Worm (Caenorhabditis elegans) whole organism, L3 larva: Measurements from ENCODE around the gene F49F1.5.

ENCODE experiments used
- R02D3.7 ChIP-seq: fragments of 150-350 bp; optimal IDR thresholded peaks from 2 replicates; lab custom pipeline; 2014; ENCODE audit warnings: missing biosample characterization, missing genetic modification characterization
- elt-2 ChIP-seq: sonication (generic microtip); optimal IDR thresholded peaks from 2 replicates; lab custom pipeline; 2016; ENCODE audit warnings: missing genetic modification reagents, mild to moderate bottlenecking, missing genetic modification characterization, missing compliant biosample characterization
- lsy-12 ChIP-seq: sonication (generic microtip); optimal IDR thresholded peaks from 2 replicates; lab custom pipeline; 2016; ENCODE audit warnings: mild to moderate bottlenecking, missing genetic modification characterization, missing compliant biosample characterization
- nhr-12 ChIP-seq: fragments of 150-350 bp; optimal IDR thresholded peaks from 2 replicates; lab custom pipeline; 2014; ENCODE audit warnings: missing biosample characterization, missing genetic modification characterization
- nhr-237 ChIP-seq: fragments of 150-350 bp; optimal IDR thresholded peaks from 2 replicates; lab custom pipeline; 2014; ENCODE audit warnings: missing biosample characterization, missing genetic modification characterization
- nhr-28 ChIP-seq: fragments of 150-350 bp; optimal IDR thresholded peaks from 2 replicates; lab custom pipeline; 2014; ENCODE audit warnings: missing biosample characterization, missing genetic modification characterization
- nhr-67 ChIP-seq: fragments of 150-350 bp; optimal IDR thresholded peaks from 2 replicates; lab custom pipeline; 2014; ENCODE audit warnings: missing biosample characterization, missing genetic modification characterization
- snpc-4 ChIP-seq: fragments of 150-350 bp; optimal IDR thresholded peaks from 2 replicates; lab custom pipeline; 2014; ENCODE audit warnings: missing biosample characterization, missing genetic modification characterization
- tbx-2 ChIP-seq: sonication (generic microtip); optimal IDR thresholded peaks from 2 replicates; lab custom pipeline; 2016; ENCODE audit warnings: mild to moderate bottlenecking, missing genetic modification characterization, missing compliant biosample characterization
- zag-1 ChIP-seq: fragments of 150-350 bp; optimal IDR thresholded peaks from 2 replicates; lab custom pipeline; 2014; ENCODE audit warnings: missing biosample characterization, missing genetic modification characterization

- TF ChIP-seq nhr-12 (tag; lab: Kevin White, UChicago) (no peak), lsy-12 (no peak), R02D3.7 (tag; lab: Kevin White, UChicago) (no peak), nhr-237 (tag; lab: Kevin White, UChicago) (no peak), nhr-67 (tag; lab: Kevin White, UChicago) (no peak), tbx-2 (tag; lab: Kevin White, UChicago) (no peak), nhr-28 (tag; lab: Kevin White, UChicago) (no peak), snpc-4 (tag; lab: Kevin White, UChicago) (no peak), zag-1 (tag; lab: Kevin White, UChicago) (no peak), elt-2 (tag; lab: Kevin White, UChicago) (no peak)
Measured at ce11 chrIV:4096940-4097339, 23.3 kb downstream of the F49F1.5 start.
